Worm (Caenorhabditis elegans): Measurements from ENCODE around the gene tebp-1.

DNA sequence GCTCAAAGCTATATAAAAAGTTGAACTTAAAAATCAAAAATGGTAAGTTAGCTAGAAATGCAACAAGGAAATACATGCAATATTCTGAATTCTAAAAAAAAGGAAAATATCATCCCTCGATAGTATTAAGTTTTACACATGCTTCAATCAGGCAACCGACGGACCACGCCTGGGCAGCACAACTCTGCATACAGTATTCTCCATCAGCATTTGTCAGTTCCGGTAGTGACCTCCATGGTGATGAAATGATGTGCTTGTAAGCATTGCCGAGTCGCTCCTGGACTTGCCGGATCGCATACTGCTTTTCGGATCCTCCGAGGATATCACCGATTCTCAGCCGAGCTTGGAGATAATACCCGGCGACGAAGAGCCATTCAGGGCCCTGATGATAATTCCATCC, 11.1 kb upstream of the tebp-1 start:
- TF ChIP-seq dao-5 (tag; optimal IDR thresholded peaks at IDR 0.05): peak; percentile 21
- TF ChIP-seq him-1 (tag; optimal IDR thresholded peaks at IDR 0.05): no peak
